Fruit fly (Drosophila melanogaster): ENCODE measurements around the gene CG32075.

DNA sequence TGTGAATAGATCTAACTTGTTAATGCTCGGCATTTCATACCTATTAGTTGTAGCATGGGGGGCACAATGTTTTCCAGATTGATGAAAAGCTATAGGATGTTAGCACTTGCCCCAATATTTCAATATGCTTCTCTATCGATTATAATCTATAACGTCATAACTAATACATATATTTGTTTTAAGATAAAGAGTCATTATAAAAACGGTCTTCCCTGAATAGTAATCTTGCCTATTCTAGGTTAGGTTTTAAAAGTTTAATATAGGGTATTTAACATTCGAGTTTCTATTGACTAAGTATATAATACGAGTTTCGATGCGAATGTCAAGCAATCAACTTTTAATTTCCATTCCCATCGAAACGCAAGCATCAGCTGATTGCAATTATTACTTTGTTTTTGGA, 3.5 kb downstream of the CG32075 start, which contains the start of the genes CG6321 and Blos2:
- TF ChIP-seq CTCF (optimal IDR thresholded peaks at IDR 0.05) (no peak), CG8478 (optimal IDR thresholded peaks at IDR 0.05) (no peak)

Measured in S2 (cell line).